Worm (Caenorhabditis elegans): ENCODE measurements around the gene F22E5.11.
"Not testable (repeated sequence)": the region's sequence is repeated elsewhere in the genome, so short reads cannot be mapped to it uniquely, and the experiment has no call there.

F22E5.11 gene

DNA sequence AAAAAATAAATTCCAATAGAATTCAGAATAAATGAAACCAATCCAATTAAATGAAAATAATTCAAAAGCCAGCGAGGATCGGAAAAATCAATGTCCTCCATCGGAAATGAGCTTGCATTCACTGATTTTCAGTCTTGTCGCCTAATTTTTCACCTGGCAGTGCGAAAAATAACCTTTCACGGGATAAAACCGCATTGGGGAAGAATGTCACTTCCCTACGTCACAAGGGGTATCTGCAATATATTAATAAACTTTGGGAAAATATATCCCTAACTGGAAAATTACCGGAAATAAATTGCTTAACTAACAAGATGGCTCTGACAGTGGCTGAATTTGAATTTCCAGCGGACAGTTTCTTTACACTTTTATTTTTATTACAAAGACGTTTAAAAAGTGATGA, 39.1 kb downstream of the F22E5.11 start, which contains the start of gene sri-77:
sri-77 (minus strand) TSS at position 101 of the 400 bp plus-strand sequence.
- TF ChIP-seq lin-11 (tag; optimal IDR thresholded peaks at IDR 0.05) (no peak), mec-3 (tag; optimal IDR thresholded peaks at IDR 0.05; ENCODE audit: borderline replicate concordance) (no peak), elt-4 (tag; optimal IDR thresholded peaks at IDR 0.05) (no peak)

DNA sequence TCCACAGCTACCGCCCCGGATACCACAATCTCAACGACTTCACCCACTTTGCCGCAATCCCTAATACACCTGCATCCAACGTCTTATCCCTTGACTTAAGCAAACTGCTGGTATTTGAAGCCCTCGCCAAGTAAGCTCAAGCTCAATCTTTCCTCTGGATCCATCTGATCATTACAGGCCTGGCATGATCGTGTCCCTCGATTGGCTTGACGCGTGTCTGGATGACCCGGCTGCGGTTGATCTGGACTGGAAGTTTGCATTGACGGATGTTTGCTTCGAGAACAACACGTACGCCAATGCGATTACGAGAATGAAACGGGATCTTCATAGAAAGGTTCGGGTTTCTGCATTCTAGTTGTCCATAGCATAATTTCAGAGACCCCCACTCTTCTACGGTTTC, 43.5 kb downstream of the F22E5.11 start:
- TF ChIP-seq unc-42 (tag; optimal IDR thresholded peaks at IDR 0.05) (no peak), pqm-1 (tag; optimal IDR thresholded peaks at IDR 0.05) (no peak), hlh-13 (GFP tag; optimal IDR thresholded peaks at IDR 0.05) (no peak), mec-3 (tag; optimal IDR thresholded peaks at IDR 0.05; ENCODE audit: borderline replicate concordance) (no peak), ztf-16 (tag; optimal IDR thresholded peaks at IDR 0.05) (no peak), npax-4 (tag; optimal IDR thresholded peaks at IDR 0.05) (no peak), pax-1 (tag; optimal IDR thresholded peaks at IDR 0.05) (no peak), ttx-3 (tag; optimal IDR thresholded peaks at IDR 0.05) (no peak), lim-6 (tag; optimal IDR thresholded peaks at IDR 0.05) (no peak), syd-9 (tag; optimal IDR thresholded peaks at IDR 0.05) (no peak), K02D7.2 (tag; optimal IDR thresholded peaks at IDR 0.05) (no peak), elt-2 (tag; optimal IDR thresholded peaks at IDR 0.05) (no peak), gmeb-2 (tag; optimal IDR thresholded peaks at IDR 0.05) (no peak), elt-4 (tag; optimal IDR thresholded peaks at IDR 0.05) (no peak), sox-4 (tag; optimal IDR thresholded peaks at IDR 0.05) (no peak), ref-2 (tag; optimal IDR thresholded peaks at IDR 0.05) (no peak), unc-86 (tag; optimal IDR thresholded peaks at IDR 0.05) (no peak), tbx-2 (tag; optimal IDR thresholded peaks at IDR 0.05) (no peak)

DNA sequence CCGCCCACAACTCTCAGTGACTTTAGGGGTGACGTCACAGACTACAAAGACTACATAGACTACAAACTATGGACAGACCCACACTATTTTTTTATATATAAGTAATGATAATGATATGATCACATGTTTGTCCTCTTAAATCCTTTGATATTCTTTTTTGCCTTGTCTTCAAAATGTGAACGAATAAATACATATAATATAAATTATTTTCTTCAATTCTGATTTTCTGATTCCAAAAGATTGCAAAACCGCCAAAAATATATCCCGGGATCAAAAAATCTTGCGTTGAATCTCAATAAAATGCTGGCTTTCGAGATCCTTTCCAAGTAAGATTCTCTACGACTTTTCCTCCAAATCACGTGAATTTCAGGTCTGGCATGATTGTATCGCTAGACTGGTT, 44.2 kb downstream of the F22E5.11 start, which contains the start of gene F33H12.1:
F33H12.1 (plus strand) TSS at position 301 of the 400 bp plus-strand sequence.
- not testable (repeated sequence) for TF ChIP-seq nhr-232 (tag; optimal IDR thresholded peaks at IDR 0.05); ceh-14 (tag; optimal IDR thresholded peaks at IDR 0.05); K09A11.1 (tag; optimal IDR thresholded peaks at IDR 0.05; ENCODE audit: insufficient read depth)
